Fruit fly (Drosophila melanogaster): ENCODE data around the gene CG8564.
A peak's percentile ranks its signal among the peaks of the same experiment; 100 is the strongest.

The CG8564 gene

dm6 chr3L:7433325-7433827 is 45.7 kb upstream of the CG8564 start (continued):
- TF ChIP-seq lz (GFP tag; optimal IDR thresholded peaks at IDR 0.05) = no peak
- peak; percentile 53 for TF ChIP-seq CG32006 (GFP tag; optimal IDR thresholded peaks at IDR 0.05)
- TF ChIP-seq dsx (GFP tag; optimal IDR thresholded peaks at IDR 0.05; ENCODE audit: poor library complexity, severe bottlenecking) = peak; percentile 33
- no peak for TF ChIP-seq Sox102F (GFP tag; optimal IDR thresholded peaks at IDR 0.05)
- peak; percentile 25 for TF ChIP-seq CG1621 (tag; optimal IDR thresholded peaks at IDR 0.05)
- peak; percentile 40 for TF ChIP-seq CG3032 (tag; optimal IDR thresholded peaks at IDR 0.05)
- no peak for TF ChIP-seq Sox15 (GFP tag; optimal IDR thresholded peaks at IDR 0.05)
- TF ChIP-seq fd85E (GFP tag; optimal IDR thresholded peaks at IDR 0.05) = no peak
- peak; percentile 24 for TF ChIP-seq dac (GFP tag; optimal IDR thresholded peaks at IDR 0.05)
- peak; percentile 68 for TF ChIP-seq Gug (GFP tag; IDR thresholded peaks at IDR 0.05)
- TF ChIP-seq Met (GFP tag; optimal IDR thresholded peaks at IDR 0.05) = no peak
- peak; percentile 2 for TF ChIP-seq CG6276 (GFP tag; optimal IDR thresholded peaks at IDR 0.05)
- peak; percentile 44 for TF ChIP-seq Lpt (GFP tag; optimal IDR thresholded peaks at IDR 0.05)
- no peak for TF ChIP-seq Blimp-1 (GFP tag; optimal IDR thresholded peaks at IDR 0.05)
- TF ChIP-seq CG11762 (GFP tag; optimal IDR thresholded peaks at IDR 0.05; ENCODE audit: insufficient read depth) = no peak
- no peak for TF ChIP-seq achi (GFP tag; optimal IDR thresholded peaks at IDR 0.05)
- TF ChIP-seq CG9139 (GFP tag; optimal IDR thresholded peaks at IDR 0.05) = peak; percentile 42
- TF ChIP-seq Ets21C (GFP tag; optimal IDR thresholded peaks at IDR 0.05) = no peak
- no peak for TF ChIP-seq CG6854 (GFP tag; optimal IDR thresholded peaks at IDR 0.05)
- TF ChIP-seq CG6163 (GFP tag; IDR thresholded peaks at IDR 0.05) = peak; percentile 78
- TF ChIP-seq fkh (GFP tag; optimal IDR thresholded peaks at IDR 0.05) = peak; percentile 14
- TF ChIP-seq OdsH (GFP tag; optimal IDR thresholded peaks at IDR 0.05) = peak; percentile 36
- TF ChIP-seq Hr38 (GFP tag; optimal IDR thresholded peaks at IDR 0.05) = no peak
- peak; percentile 23 for TF ChIP-seq CG10669 (GFP tag; optimal IDR thresholded peaks at IDR 0.05)

dm6 chr3L:7432811-7433324 is 45.2 kb upstream of the CG8564 start:
- TF ChIP-seq Eip78C (GFP tag) (peak; percentile 70), vri (GFP tag; optimal IDR thresholded peaks at IDR 0.05) (peak; percentile 2), Hr4 (GFP tag; optimal IDR thresholded peaks at IDR 0.05) (no peak)

- TF ChIP-seq Ets21C (GFP tag; optimal IDR thresholded peaks at IDR 0.05) = no peak
- TF ChIP-seq svp (GFP tag) = peak; percentile 19
Measured at dm6 chr3L:7432265-7432664, 44.6 kb upstream of the CG8564 start.

dm6 chr3L:7423517-7423916 is 35.8 kb upstream of the CG8564 start, which contains the start of gene CG42458:
Gene CG42458 (plus strand): TSS chr3L:7423827.
- TF ChIP-seq ss (GFP tag; optimal IDR thresholded peaks at IDR 0.05) (peak in 1 of 2 experiments; percentile 34), CG11762 (GFP tag; optimal IDR thresholded peaks at IDR 0.05; ENCODE audit: insufficient read depth) (no peak), eg (GFP tag; IDR thresholded peaks at IDR 0.05) (peak; percentile 29; the same call in 1 of the 3 replicates), fkh (GFP tag; optimal IDR thresholded peaks at IDR 0.05) (peak; percentile 37), CG6276 (GFP tag; optimal IDR thresholded peaks at IDR 0.05) (peak; percentile 30)

dm6 chr3L:7422578-7422977 is 34.9 kb upstream of the CG8564 start:
- no peak for TF ChIP-seq esn (GFP tag; optimal IDR thresholded peaks at IDR 0.05)
- no peak for TF ChIP-seq OdsH (GFP tag; optimal IDR thresholded peaks at IDR 0.05)
- TF ChIP-seq Hr39 (GFP tag; optimal IDR thresholded peaks at IDR 0.05) = no peak
- TF ChIP-seq eg (GFP tag; IDR thresholded peaks at IDR 0.05) = 0 out of 3 replicates have a peak, but pooled peaks have one; percentile 16
